Worm (Caenorhabditis elegans) whole organism, young adult: Measurements from ENCODE around the gene K12B6.4.

ENCODE experiments used
- C17E4.6 ChIP-seq: fragments of 200-800 bp; sonication (Bioruptor generic); IDR thresholded peaks from 2 replicates; pipeline ENCODE4 v1.3.6; 2022; ENCODE audit warnings: missing genetic modification reagents, missing genetic modification characterization, missing compliant biosample characterization
- F39B2.1 ChIP-seq: fragments of 200-800 bp; sonication (Bioruptor generic); IDR thresholded peaks from 2 replicates; pipeline ENCODE4 v1.3.6; 2022; ENCODE audit warnings: missing genetic modification reagents, missing genetic modification characterization, missing compliant biosample characterization
- F57A8.1 ChIP-seq: fragments of 200-800 bp; sonication (Bioruptor generic); optimal IDR thresholded peaks from 2 replicates; lab custom pipeline; 2018; ENCODE audit warnings: mild to moderate bottlenecking, missing genetic modification characterization, moderate library complexity, missing compliant biosample characterization
- K11D2.4 ChIP-seq: fragments of 200-800 bp; sonication (Bioruptor generic); IDR thresholded peaks from 2 replicates; pipeline ENCODE4 v1.3.6; 2022; ENCODE audit warnings: missing genetic modification reagents, missing genetic modification characterization, missing compliant biosample characterization
- K12H6.12 ChIP-seq: fragments of 200-800 bp; sonication (Bioruptor generic); optimal IDR thresholded peaks from 2 replicates; lab custom pipeline; 2018; ENCODE audit warnings: mild to moderate bottlenecking, missing genetic modification characterization, missing compliant biosample characterization
- T26A5.8 ChIP-seq: sonication (generic microtip); optimal IDR thresholded peaks from 2 replicates; lab custom pipeline; 2016; ENCODE audit warnings: missing genetic modification characterization, missing compliant biosample characterization
- ZK185.1 ChIP-seq: sonication (generic microtip); optimal IDR thresholded peaks from 2 replicates; lab custom pipeline; 2016; ENCODE audit warnings: mild to moderate bottlenecking, missing genetic modification characterization, missing compliant biosample characterization; ENCODE audit not compliant: poor library complexity, severe bottlenecking
- ama-1 ChIP-seq, 3 experiments: fragments of 150-350 bp in 1 of 3; sonication (generic microtip) in 2 of 3; optimal IDR thresholded peaks; 2 replicates each; lab custom pipeline; 2014 to 2018; ENCODE audit warnings: missing biosample characterization in 2 of 3, missing genetic modification characterization in 2 of 3, missing genetic modification reagents in 2 of 3
- aptf-2 ChIP-seq: fragments of 200-800 bp; sonication (Bioruptor generic); conservative IDR thresholded peaks from 2 replicates; pipeline ENCODE4 v1.3.6; 2022; ENCODE audit warnings: missing genetic modification reagents, missing genetic modification characterization, missing compliant biosample characterization
- atf-7 ChIP-seq: sonication (generic microtip); optimal IDR thresholded peaks from 2 replicates; lab custom pipeline; 2017; ENCODE audit warnings: mild to moderate bottlenecking, missing genetic modification characterization, missing compliant biosample characterization
- athp-1 ChIP-seq: sonication (generic microtip); optimal IDR thresholded peaks from 2 replicates; lab custom pipeline; 2017; ENCODE audit warnings: mild to moderate bottlenecking, missing genetic modification characterization, missing compliant biosample characterization
- attf-6 ChIP-seq: fragments of 200-800 bp; sonication (Bioruptor generic); IDR thresholded peaks from 2 replicates; pipeline ENCODE4 v1.3.6; 2022; ENCODE audit warnings: missing genetic modification reagents, missing genetic modification characterization, missing compliant biosample characterization
- bed-1 ChIP-seq: fragments of 200-800 bp; sonication (Bioruptor generic); IDR thresholded peaks from 2 replicates; pipeline ENCODE4 v1.3.6; 2022; ENCODE audit warnings: missing genetic modification reagents, missing genetic modification characterization, missing compliant biosample characterization
- ccch-3 ChIP-seq: fragments of 200-800 bp; sonication (Bioruptor generic); optimal IDR thresholded peaks from 2 replicates; lab custom pipeline; 2018; ENCODE audit warnings: mild to moderate bottlenecking, missing genetic modification characterization, missing compliant biosample characterization
- cebp-1 ChIP-seq, 2 experiments: fragments of 200-800 bp in 1 of 2; sonication (Bioruptor generic) in 1 of 2; sonication (generic microtip) in 1 of 2; IDR thresholded peaks in 1 of 2; optimal IDR thresholded peaks in 1 of 2; 2 replicates each; pipeline versions ENCODE4 v1.3.6 to Lab custom; 2017 to 2022; ENCODE audit warnings: missing compliant biosample characterization in 2 of 2, missing genetic modification characterization in 2 of 2, mild to moderate bottlenecking in 1 of 2, missing genetic modification reagents in 1 of 2, moderate library complexity in 1 of 2
- cebp-2 ChIP-seq: fragments of 200-800 bp; sonication (Bioruptor generic); IDR thresholded peaks from 2 replicates; pipeline ENCODE4 v1.3.6; 2022; ENCODE audit warnings: missing genetic modification characterization, missing compliant biosample characterization
- ceh-100 ChIP-seq: fragments of 200-800 bp; sonication (Bioruptor generic); IDR thresholded peaks from 2 replicates; pipeline ENCODE4 v1.3.6; 2022; ENCODE audit warnings: missing genetic modification reagents, missing genetic modification characterization, missing compliant biosample characterization
- ceh-40 ChIP-seq: fragments of 200-800 bp; sonication (Bioruptor generic); IDR thresholded peaks from 2 replicates; pipeline ENCODE4 v1.3.6; 2022; ENCODE audit warnings: missing genetic modification characterization, missing compliant biosample characterization
- die-1 ChIP-seq: sonication (generic microtip); optimal IDR thresholded peaks from 2 replicates; lab custom pipeline; 2016; ENCODE audit warnings: missing genotype, mild to moderate bottlenecking, missing genetic modification characterization, missing compliant biosample characterization
- dox-1 ChIP-seq: fragments of 200-800 bp; sonication (Bioruptor generic); IDR thresholded peaks from 2 replicates; pipeline ENCODE4 v1.3.6; 2022; ENCODE audit warnings: missing genetic modification reagents, missing genetic modification characterization, missing compliant biosample characterization
- dpl-1 ChIP-seq: fragments of 150-350 bp; optimal IDR thresholded peaks from 2 replicates; lab custom pipeline; 2014; ENCODE audit warnings: missing biosample characterization, missing genetic modification reagents, missing genetic modification characterization
- egl-44 ChIP-seq: fragments of 200-800 bp; sonication (Bioruptor generic); IDR thresholded peaks from 2 replicates; pipeline ENCODE4 v1.3.6; 2022; ENCODE audit warnings: missing genetic modification reagents, missing genetic modification characterization, missing compliant biosample characterization
- egrh-3 ChIP-seq: fragments of 200-800 bp; sonication (Bioruptor generic); IDR thresholded peaks from 2 replicates; pipeline ENCODE4 v1.3.6; 2022; ENCODE audit warnings: missing genetic modification reagents, missing genetic modification characterization, missing compliant biosample characterization
- ekl-4 ChIP-seq: fragments of 200-800 bp; sonication (Bioruptor generic); IDR thresholded peaks from 2 replicates; pipeline ENCODE4 v1.3.6; 2022; ENCODE audit warnings: missing genetic modification reagents, missing genetic modification characterization, missing compliant biosample characterization
- ets-4 ChIP-seq: fragments of 200-800 bp; sonication (Bioruptor generic); optimal IDR thresholded peaks from 2 replicates; lab custom pipeline; 2018; ENCODE audit warnings: mild to moderate bottlenecking, missing genetic modification characterization, missing compliant biosample characterization
- hmg-20 ChIP-seq: fragments of 200-800 bp; sonication (Bioruptor generic); IDR thresholded peaks from 2 replicates; pipeline ENCODE4 v1.3.6; 2022; ENCODE audit warnings: missing genetic modification reagents, missing genetic modification characterization, missing compliant biosample characterization
- hrde-1 ChIP-seq: sonication (generic microtip); optimal IDR thresholded peaks from 2 replicates; lab custom pipeline; 2016; ENCODE audit warnings: missing genetic modification characterization, mild to moderate bottlenecking, missing compliant biosample characterization, moderate library complexity, missing genotype, missing genetic modification reagents, borderline replicate concordance
- let-607 ChIP-seq, 2 experiments: fragments of 200-800 bp in 1 of 2; sonication (Bioruptor generic) in 1 of 2; sonication (generic microtip) in 1 of 2; optimal IDR thresholded peaks; 2 replicates each; lab custom pipeline; 2016 to 2018; ENCODE audit warnings: mild to moderate bottlenecking in 2 of 2, missing compliant biosample characterization in 2 of 2, missing genetic modification characterization in 2 of 2, moderate library complexity in 2 of 2, missing genotype in 1 of 2
- lin-26 ChIP-seq: fragments of 200-800 bp; sonication (Bioruptor generic); IDR thresholded peaks from 2 replicates; pipeline ENCODE4 v1.3.6; 2022; ENCODE audit warnings: missing genetic modification reagents, missing genetic modification characterization, missing compliant biosample characterization
- lin-40 ChIP-seq: sonication (generic microtip); optimal IDR thresholded peaks from 2 replicates; lab custom pipeline; 2016; ENCODE audit warnings: missing genetic modification characterization, mild to moderate bottlenecking, missing compliant biosample characterization, missing genotype, missing genetic modification reagents
- madf-10 ChIP-seq: sonication (generic microtip); optimal IDR thresholded peaks from 2 replicates; lab custom pipeline; 2016; ENCODE audit warnings: mild to moderate bottlenecking, missing genetic modification characterization, missing compliant biosample characterization
- mes-4 ChIP-seq: sonication (generic microtip); optimal IDR thresholded peaks from 2 replicates; lab custom pipeline; 2016; ENCODE audit warnings: missing genotype, missing genetic modification characterization, missing compliant biosample characterization
- mxl-1 ChIP-seq: sonication (generic microtip); optimal IDR thresholded peaks from 2 replicates; lab custom pipeline; 2016; ENCODE audit warnings: missing genetic modification characterization, missing compliant biosample characterization
- nfya-1 ChIP-seq: sonication (generic microtip); optimal IDR thresholded peaks from 2 replicates; lab custom pipeline; 2017; ENCODE audit warnings: antibody characterized with exemption, missing compliant biosample characterization, missing genetic modification characterization, borderline replicate concordance; ENCODE audit not compliant: insufficient read depth
- nhr-80 ChIP-seq: sonication (generic microtip); optimal IDR thresholded peaks from 2 replicates; lab custom pipeline; 2016; ENCODE audit warnings: missing genetic modification characterization, missing compliant biosample characterization
- nhr-90 ChIP-seq: sonication (generic microtip); optimal IDR thresholded peaks from 2 replicates; lab custom pipeline; 2016; ENCODE audit warnings: missing genotype, mild to moderate bottlenecking, missing genetic modification characterization, missing compliant biosample characterization
- pbrm-1 ChIP-seq: fragments of 200-800 bp; sonication (Bioruptor generic); IDR thresholded peaks from 2 replicates; pipeline ENCODE4 v1.3.6; 2022; ENCODE audit warnings: missing genetic modification reagents, missing genetic modification characterization, missing compliant biosample characterization
- rcor-1 ChIP-seq: fragments of 200-800 bp; sonication (Bioruptor generic); IDR thresholded peaks from 2 replicates; pipeline ENCODE4 v1.3.6; 2022; ENCODE audit warnings: missing genetic modification reagents, missing genetic modification characterization, missing compliant biosample characterization
- somi-1 ChIP-seq: fragments of 200-800 bp; sonication (Bioruptor generic); optimal IDR thresholded peaks from 2 replicates; lab custom pipeline; 2018; ENCODE audit warnings: mild to moderate bottlenecking, missing genetic modification characterization, missing compliant biosample characterization
- tbp1 ChIP-seq: fragments of 200-800 bp; sonication (Bioruptor generic); optimal IDR thresholded peaks from 2 replicates; lab custom pipeline; 2018; ENCODE audit warnings: mild to moderate bottlenecking, missing genetic modification characterization, missing compliant biosample characterization
- tlf-1 ChIP-seq: fragments of 200-800 bp; sonication (Bioruptor generic); optimal IDR thresholded peaks from 2 replicates; lab custom pipeline; 2018; ENCODE audit warnings: mild to moderate bottlenecking, missing genetic modification characterization, missing compliant biosample characterization
- ztf-18 ChIP-seq: sonication (generic microtip); optimal IDR thresholded peaks from 2 replicates; lab custom pipeline; 2016; ENCODE audit warnings: missing genotype, mild to moderate bottlenecking, missing genetic modification characterization, missing compliant biosample characterization
- ztf-22 ChIP-seq: fragments of 200-800 bp; sonication (Bioruptor generic); optimal IDR thresholded peaks from 2 replicates; lab custom pipeline; 2018; ENCODE audit warnings: mild to moderate bottlenecking, missing genetic modification characterization, moderate library complexity, missing compliant biosample characterization
- ztf-26 ChIP-seq: sonication (generic microtip); optimal IDR thresholded peaks from 2 replicates; lab custom pipeline; 2017; ENCODE audit warnings: missing genetic modification characterization, missing compliant biosample characterization

The K12B6.4 gene

ce11 chrV:6277178-6277834 is 3.8 kb downstream of the K12B6.4 start (continued):
- TF ChIP-seq egrh-3 (GFP tag; lab: Robert Waterston, UW) (no peak), hrde-1 (tag; lab: Kevin White, UChicago) (no peak), bed-1 (GFP tag; lab: Robert Waterston, UW) (no peak), K12H6.12 (tag; lab: Kevin White, UChicago) (no peak), die-1 (no peak), hmg-20 (no peak)
- TF ChIP-seq, all 124 proteins: peak for 10

ce11 chrV:6276205-6276604 is 4.9 kb downstream of the K12B6.4 start, which contains the start of gene F31F7.1:
TSS of gene F31F7.1 (plus strand) at chrV:6276439.
- TF ChIP-seq tlf-1 (peak; percentile 5), ZK185.1 (tag; lab: Kevin White, UChicago) (peak; percentile 36), pbrm-1 (GFP tag; lab: Robert Waterston, UW) (0 out of 2 replicates have a peak, but pooled peaks have one; percentile 6), mes-4 (tag; lab: Kevin White, UChicago) (no peak), ceh-100 (GFP tag; lab: Robert Waterston, UW) (no peak), dox-1 (GFP tag; lab: Robert Waterston, UW) (peak; percentile 56), ama-1 (optimal IDR thresholded peaks at IDR 0.05; lab: Kevin White, UChicago) (peak; percentile 77), ama-1 (GFP tag; optimal IDR thresholded peaks at IDR 0.05; lab: Kevin White, UChicago) (no peak), ccch-3 (no peak), somi-1 (GFP tag; lab: Kevin White, UChicago) (no peak), aptf-2 (GFP tag; lab: Robert Waterston, UW) (no peak), ets-4 (peak; percentile 17), dpl-1 (GFP tag; lab: Kevin White, UChicago) (no peak), die-1 (no peak), madf-10 (tag; lab: Kevin White, UChicago) (peak; percentile 49), ztf-22 (peak; percentile 76), attf-6 (GFP tag; lab: Robert Waterston, UW) (no peak), K11D2.4 (GFP tag; lab: Robert Waterston, UW) (no peak), rcor-1 (no peak), athp-1 (tag; lab: Kevin White, UChicago) (no peak), atf-7 (tag; lab: Kevin White, UChicago) (peak; percentile 46), ztf-26 (tag; lab: Kevin White, UChicago) (peak; percentile 19), F39B2.1 (GFP tag; lab: Robert Waterston, UW) (no peak), T26A5.8 (tag; lab: Kevin White, UChicago) (no peak), lin-26 (GFP tag; lab: Robert Waterston, UW) (no peak), mxl-1 (tag; lab: Kevin White, UChicago) (no peak), ceh-40 (GFP tag; lab: Robert Waterston, UW) (no peak), nhr-90 (tag; lab: Kevin White, UChicago) (no peak), cebp-1 (GFP tag; IDR thresholded peaks at IDR 0.05; lab: Robert Waterston, UW) (no peak), cebp-1 (tag; optimal IDR thresholded peaks at IDR 0.05; lab: Kevin White, UChicago) (peak; percentile 17), nfya-1 (tag; lab: Kevin White, UChicago) (no peak), tbp1 (GFP tag; lab: Kevin White, UChicago) (peak; percentile 49), cebp-2 (GFP tag; lab: Robert Waterston, UW) (no peak), C17E4.6 (GFP tag; lab: Robert Waterston, UW) (no peak), ekl-4 (GFP tag; lab: Robert Waterston, UW) (no peak), egl-44 (GFP tag; lab: Robert Waterston, UW) (0 out of 2 replicates have a peak, but pooled peaks have one; percentile 40), ztf-18 (peak; percentile 18), nhr-80 (tag; lab: Kevin White, UChicago) (peak; percentile 98), F57A8.1 (GFP tag; lab: Kevin White, UChicago) (no peak), let-607 (tag; optimal IDR thresholded peaks at IDR 0.05; lab: Kevin White, UChicago) (peak in 1 of 2 experiments; percentile 20), lin-40 (tag; lab: Kevin White, UChicago) (peak; percentile 30)
